Fruit fly (Drosophila melanogaster) whole organism, embryonic: ENCODE results near the gene CG32700.

Source experiments
- BtbVII ChIP-seq: fragments of 200-800 bp; sonication (Bioruptor generic); optimal IDR thresholded peaks from 3 replicates; lab custom pipeline; 2017; ENCODE audit warnings: missing biosample characterization, mild to moderate bottlenecking, missing genetic modification characterization
- CG10431 ChIP-seq: fragments of 200-800 bp; sonication (Bioruptor generic); optimal IDR thresholded peaks from 3 replicates; lab custom pipeline; 2018; ENCODE audit warnings: missing biosample characterization, mild to moderate bottlenecking, missing genetic modification characterization
- CG10654 ChIP-seq: fragments of 200-800 bp; sonication (Bioruptor generic); optimal IDR thresholded peaks from 2 replicates; lab custom pipeline; 2016; ENCODE audit warnings: missing biosample characterization, missing genetic modification characterization
- CG13296 ChIP-seq: fragments of 200-800 bp; sonication (Bioruptor generic); optimal IDR thresholded peaks from 3 replicates; lab custom pipeline; 2018; ENCODE audit warnings: missing biosample characterization, mild to moderate bottlenecking, missing genetic modification characterization
- CG16863 ChIP-seq: fragments of 200-800 bp; sonication (Bioruptor generic); optimal IDR thresholded peaks from 3 replicates; lab custom pipeline; 2016; ENCODE audit warnings: missing biosample characterization, missing genetic modification characterization
- CG17361 ChIP-seq: fragments of 200-800 bp; sonication (Bioruptor generic); IDR thresholded peaks from 3 replicates; pipeline ENCODE4 v1.3.6; 2022; ENCODE audit warnings: missing biosample characterization, missing genetic modification characterization
- CG17568 ChIP-seq: fragments of 200-800 bp; sonication (Bioruptor generic); optimal IDR thresholded peaks from 2 replicates; lab custom pipeline; 2018; ENCODE audit warnings: missing biosample characterization, mild to moderate bottlenecking, missing genetic modification characterization, moderate library complexity
- CG17612 ChIP-seq: fragments of 200-800 bp; sonication (Bioruptor generic); IDR thresholded peaks from 2 replicates; pipeline ENCODE4 v1.3.6; 2022; ENCODE audit warnings: missing biosample characterization, missing genetic modification characterization
- CG18599 ChIP-seq: fragments of 200-800 bp; sonication (Bioruptor generic); optimal IDR thresholded peaks from 3 replicates; lab custom pipeline; 2017; ENCODE audit warnings: missing biosample characterization, missing genetic modification characterization, mild to moderate bottlenecking, moderate library complexity, missing genetic modification reagents
- CG31365 ChIP-seq: fragments of 200-800 bp; sonication (Bioruptor generic); optimal IDR thresholded peaks from 2 replicates; lab custom pipeline; 2018; ENCODE audit warnings: missing biosample characterization, mild to moderate bottlenecking, missing genetic modification characterization
- CG34224 ChIP-seq: fragments of 200-800 bp; sonication (Bioruptor generic); IDR thresholded peaks from 3 replicates; pipeline ENCODE4 v1.3.6; 2022; ENCODE audit warnings: missing biosample characterization, missing genetic modification characterization; ENCODE audit not compliant: partially characterized antibody
- CG4360 ChIP-seq: fragments of 200-800 bp; sonication (Bioruptor generic); IDR thresholded peaks from 2 replicates; pipeline ENCODE4 v1.3.6; 2022; ENCODE audit warnings: missing biosample characterization, missing genetic modification characterization
- CG4730 ChIP-seq: fragments of 200-800 bp; sonication (Bioruptor generic); IDR thresholded peaks from 2 replicates; pipeline ENCODE4 v1.3.6; 2022; ENCODE audit warnings: missing biosample characterization, missing genetic modification characterization
- D ChIP-seq, 2 experiments: fragments of 200-800 bp in 1 of 2; fragments of >200 bp in 1 of 2; sonication (Bioruptor generic) in 1 of 2; optimal IDR thresholded peaks; 2 replicates in 1 of 2; 3 replicates in 1 of 2; lab custom pipeline; 2017; ENCODE audit warnings: mild to moderate bottlenecking in 1 of 2, missing biosample characterization in 1 of 2, missing genetic modification characterization in 1 of 2, missing genetic modification reagents in 1 of 2
- Dp ChIP-seq: fragments of 200-800 bp; sonication (Bioruptor generic); optimal IDR thresholded peaks from 2 replicates; lab custom pipeline; 2018; ENCODE audit warnings: missing biosample characterization, mild to moderate bottlenecking, missing genetic modification characterization, moderate library complexity
- Fer2 ChIP-seq: fragments of 200-800 bp; sonication (Bioruptor generic); optimal IDR thresholded peaks from 2 replicates; lab custom pipeline; 2018; ENCODE audit warnings: missing biosample characterization, mild to moderate bottlenecking, missing genetic modification characterization, moderate library complexity
- HLH3B ChIP-seq: fragments of 200-800 bp; sonication (Bioruptor generic); IDR thresholded peaks from 2 replicates; pipeline ENCODE4 v1.3.6; 2022; ENCODE audit warnings: missing biosample characterization, missing genetic modification characterization
- HmgZ ChIP-seq: fragments of 200-800 bp; sonication (Bioruptor generic); optimal IDR thresholded peaks from 2 replicates; lab custom pipeline; 2018; ENCODE audit warnings: missing biosample characterization, mild to moderate bottlenecking, missing genetic modification characterization
- Hr3 ChIP-seq: fragments of 200-800 bp; sonication (Bioruptor generic); optimal IDR thresholded peaks from 3 replicates; lab custom pipeline; 2016; ENCODE audit warnings: missing biosample characterization, missing genetic modification characterization
- MTF-1 ChIP-seq: fragments of 200-800 bp; sonication (Bioruptor generic); optimal IDR thresholded peaks from 2 replicates; lab custom pipeline; 2018; ENCODE audit warnings: missing biosample characterization, mild to moderate bottlenecking, missing genetic modification characterization, borderline replicate concordance
- Max ChIP-seq: fragments of 200-800 bp; sonication (Bioruptor generic); optimal IDR thresholded peaks from 2 replicates; lab custom pipeline; 2016; ENCODE audit warnings: missing biosample characterization, mild to moderate bottlenecking, missing genetic modification characterization
- NC2β ChIP-seq: fragments of 200-800 bp; sonication (Bioruptor generic); optimal IDR thresholded peaks from 2 replicates; lab custom pipeline; 2016; ENCODE audit warnings: missing biosample characterization, missing genetic modification characterization
- Oaz ChIP-seq: fragments of 200-800 bp; sonication (Bioruptor generic); IDR thresholded peaks from 2 replicates; pipeline ENCODE4 v1.3.6; 2022; ENCODE audit warnings: missing biosample characterization, missing genetic modification characterization
- Vsx1 ChIP-seq: fragments of 200-800 bp; sonication (Bioruptor generic); optimal IDR thresholded peaks from 2 replicates; lab custom pipeline; 2017; ENCODE audit warnings: missing biosample characterization, mild to moderate bottlenecking, missing genetic modification characterization, missing genetic modification reagents
- ato ChIP-seq: fragments of 200-800 bp; sonication (Bioruptor generic); IDR thresholded peaks from 2 replicates; pipeline ENCODE4 v1.3.6; 2022; ENCODE audit warnings: missing biosample characterization, missing genetic modification characterization; ENCODE audit not compliant: partially characterized antibody
- cato ChIP-seq: fragments of 200-800 bp; sonication (Bioruptor generic); optimal IDR thresholded peaks from 2 replicates; lab custom pipeline; 2016; ENCODE audit warnings: missing biosample characterization, missing genetic modification characterization, borderline replicate concordance
- caup ChIP-seq: fragments of 200-800 bp; sonication (Bioruptor generic); optimal IDR thresholded peaks from 3 replicates; lab custom pipeline; 2017; ENCODE audit warnings: missing biosample characterization, mild to moderate bottlenecking, missing genetic modification characterization, moderate library complexity; ENCODE audit not compliant: severe bottlenecking
- chinmo ChIP-seq: fragments of 200-800 bp; sonication (Bioruptor generic); IDR thresholded peaks from 4 replicates; pipeline ENCODE4 v1.3.6; 2022; ENCODE audit warnings: missing biosample characterization, missing genetic modification characterization; ENCODE audit not compliant: partially characterized antibody
- emc ChIP-seq: fragments of 200-800 bp; sonication (Bioruptor generic); optimal IDR thresholded peaks from 2 replicates; lab custom pipeline; 2016; ENCODE audit warnings: missing biosample characterization, missing genetic modification characterization
- fd102C ChIP-seq: fragments of 200-800 bp; sonication (Bioruptor generic); optimal IDR thresholded peaks from 2 replicates; lab custom pipeline; 2018; ENCODE audit warnings: missing biosample characterization, mild to moderate bottlenecking, missing genetic modification characterization, moderate library complexity
- fd96Cb ChIP-seq: fragments of 200-800 bp; sonication (Bioruptor generic); optimal IDR thresholded peaks from 2 replicates; lab custom pipeline; 2018; ENCODE audit warnings: missing biosample characterization, mild to moderate bottlenecking, missing genetic modification characterization, moderate library complexity
- fru ChIP-seq: fragments of >200 bp; optimal IDR thresholded peaks from 2 replicates; lab custom pipeline; 2017
- grn ChIP-seq: fragments of 200-800 bp; sonication (Bioruptor generic); optimal IDR thresholded peaks from 3 replicates; lab custom pipeline; 2017; ENCODE audit warnings: missing biosample characterization, missing genetic modification characterization
- gsb-n ChIP-seq: fragments of 200-800 bp; sonication (Bioruptor generic); optimal IDR thresholded peaks from 3 replicates; lab custom pipeline; 2018; ENCODE audit warnings: missing biosample characterization, mild to moderate bottlenecking, missing genetic modification characterization
- hkb ChIP-seq, 2 experiments: fragments of 200-800 bp in 1 of 2; fragments of >200 bp in 1 of 2; sonication (Bioruptor generic) in 1 of 2; IDR thresholded peaks in 1 of 2; optimal IDR thresholded peaks in 1 of 2; 2 replicates each; pipeline versions ENCODE4 v1.3.6 to Lab custom; 2017 to 2022; ENCODE audit warnings: missing biosample characterization in 1 of 2, missing genetic modification characterization in 1 of 2
- jing ChIP-seq: fragments of 200-800 bp; sonication (Bioruptor generic); optimal IDR thresholded peaks from 2 replicates; lab custom pipeline; 2018; ENCODE audit warnings: missing biosample characterization, mild to moderate bottlenecking, missing genetic modification characterization
- pnt ChIP-seq: fragments of 200-800 bp; sonication (Bioruptor generic); optimal IDR thresholded peaks from 3 replicates; lab custom pipeline; 2016; ENCODE audit warnings: missing biosample characterization, missing genetic modification characterization
- slou ChIP-seq: fragments of 200-800 bp; sonication (Bioruptor generic); optimal IDR thresholded peaks from 3 replicates; lab custom pipeline; 2016; ENCODE audit warnings: missing biosample characterization, missing genetic modification characterization
- sob ChIP-seq: fragments of 200-800 bp; sonication (Bioruptor generic); IDR thresholded peaks from 2 replicates; pipeline ENCODE4 v1.3.6; 2022; ENCODE audit warnings: missing biosample characterization, missing genetic modification characterization
- tio ChIP-seq: fragments of 200-800 bp; sonication (Bioruptor generic); optimal IDR thresholded peaks from 2 replicates; lab custom pipeline; 2017; ENCODE audit warnings: missing biosample characterization, missing genetic modification characterization, inconsistent platforms
- tup ChIP-seq: fragments of 200-800 bp; sonication (Bioruptor generic); optimal IDR thresholded peaks from 2 replicates; lab custom pipeline; 2016; ENCODE audit warnings: missing biosample characterization, mild to moderate bottlenecking, missing genetic modification characterization, moderate library complexity
- wdn ChIP-seq: fragments of 200-800 bp; sonication (Bioruptor generic); IDR thresholded peaks from 2 replicates; pipeline ENCODE4 v1.3.6; 2022; ENCODE audit warnings: missing biosample characterization, missing genetic modification characterization

Gene CG32700

DNA sequence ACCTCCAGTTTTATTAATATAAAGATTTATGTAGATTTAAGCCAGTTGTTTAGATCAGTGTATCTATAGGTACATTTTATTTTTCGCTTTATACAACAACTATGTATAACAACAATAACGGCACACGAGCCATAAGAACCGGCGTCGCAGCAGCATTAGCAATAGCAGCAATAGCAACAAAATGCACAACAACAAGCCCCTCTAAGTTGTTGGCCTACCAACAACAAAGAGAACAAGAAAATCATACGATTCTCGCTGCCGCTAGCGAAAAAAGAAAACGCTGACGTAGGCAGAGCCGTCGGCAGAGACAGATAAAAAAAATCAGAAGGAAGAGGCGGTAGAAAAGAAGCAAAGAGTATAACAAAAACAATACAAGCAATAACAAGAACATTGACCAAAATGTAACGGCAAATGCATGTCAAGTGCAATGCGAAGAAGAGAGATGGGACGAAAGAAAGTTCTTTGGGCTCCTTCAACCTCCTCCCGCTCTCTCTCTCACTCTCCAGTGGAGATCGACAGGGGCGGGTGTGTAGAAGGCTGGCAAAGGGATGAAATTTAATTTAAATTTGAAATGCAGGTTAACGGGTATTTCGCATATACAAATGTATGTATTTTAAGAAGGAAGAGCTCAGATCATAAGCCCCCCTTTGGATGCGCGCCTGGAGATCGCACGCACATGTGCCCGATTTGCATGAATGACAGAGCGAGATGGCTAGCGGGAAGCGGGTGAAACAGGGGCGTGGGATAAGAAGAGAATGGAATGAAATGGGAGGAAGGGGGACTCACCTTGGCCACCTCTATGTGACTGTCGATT is 28.3 kb upstream of the CG32700 start (continued):
- TF ChIP-seq NC2β: peak; percentile 98
- TF ChIP-seq CG17568 (GFP tag; lab: Kevin White, UChicago): peak; percentile 94
- peak; percentile 74 for TF ChIP-seq CG4360 (GFP tag; lab: Robert Waterston, UW)
- TF ChIP-seq slou (GFP tag; lab: Kevin White, UChicago): peak; percentile 93
- TF ChIP-seq D (optimal IDR thresholded peaks at IDR 0.05; lab: Kevin White, UChicago): no peak
- TF ChIP-seq D (GFP tag; optimal IDR thresholded peaks at IDR 0.05; lab: Kevin White, UChicago): peak; percentile 99
- peak; percentile 94 for TF ChIP-seq Max (GFP tag; lab: Kevin White, UChicago)
- peak; percentile 90; the same call in 2 of the 4 replicates for TF ChIP-seq chinmo (GFP tag; lab: Robert Waterston, UW)
- peak; percentile 99 for TF ChIP-seq Hr3 (GFP tag; lab: Kevin White, UChicago)
- peak; percentile 98 for TF ChIP-seq CG18599
- peak; percentile 98 for TF ChIP-seq CG10654 (GFP tag; lab: Kevin White, UChicago)
- peak; percentile 99 for TF ChIP-seq CG16863 (GFP tag; lab: Kevin White, UChicago)
- TF ChIP-seq MTF-1 (GFP tag; lab: Kevin White, UChicago): peak; percentile 95
- peak; percentile 96 for TF ChIP-seq CG17612 (GFP tag; lab: Robert Waterston, UW)
- TF ChIP-seq CG31365: peak; percentile 86
- peak; percentile 96 for TF ChIP-seq caup
- peak; percentile 99 for TF ChIP-seq pnt (GFP tag; lab: Kevin White, UChicago)
- peak; percentile 98 for TF ChIP-seq cato (GFP tag; lab: Kevin White, UChicago)
- TF ChIP-seq Oaz: peak; percentile 92
- TF ChIP-seq ato: no peak
- TF ChIP-seq gsb-n (tag; lab: Kevin White, UChicago): peak; percentile 98
- TF ChIP-seq HmgZ: peak; percentile 97
- TF ChIP-seq tio: peak; percentile 97
- peak; percentile 98 for TF ChIP-seq sob (GFP tag; lab: Robert Waterston, UW)
- peak; percentile 92 for TF ChIP-seq CG10431 (GFP tag; lab: Kevin White, UChicago)
- peak; percentile 95 for TF ChIP-seq Vsx1
- peak; percentile 96 for TF ChIP-seq emc (GFP tag; lab: Kevin White, UChicago)
- no peak for TF ChIP-seq fru
- TF ChIP-seq hkb (optimal IDR thresholded peaks at IDR 0.05; lab: Kevin White, UChicago): no peak
- peak; percentile 98 for TF ChIP-seq hkb (GFP tag; IDR thresholded peaks at IDR 0.05; lab: Robert Waterston, UW)
- TF ChIP-seq jing (GFP tag; lab: Kevin White, UChicago): peak; percentile 97
- TF ChIP-seq CG34224 (GFP tag; lab: Robert Waterston, UW): no peak
- peak; percentile 98 for TF ChIP-seq HLH3B
- TF ChIP-seq CG13296: peak; percentile 87
- peak; percentile 98 for TF ChIP-seq CG17361
- TF ChIP-seq fd102C (GFP tag; lab: Kevin White, UChicago): peak; percentile 88
- TF ChIP-seq tup: peak; percentile 96
- peak; percentile 91 for TF ChIP-seq Fer2 (tag; lab: Kevin White, UChicago)
- no peak for TF ChIP-seq Dp (GFP tag; lab: Kevin White, UChicago)
- peak; percentile 81 for TF ChIP-seq grn (GFP tag; lab: Kevin White, UChicago)
- peak; percentile 98 for TF ChIP-seq wdn (GFP tag; lab: Robert Waterston, UW)
- TF ChIP-seq CG4730 (GFP tag; lab: Robert Waterston, UW): peak; percentile 98
- TF ChIP-seq fd96Cb (tag; lab: Kevin White, UChicago): peak; percentile 99
- peak; percentile 95 for TF ChIP-seq BtbVII (GFP tag; lab: Kevin White, UChicago)
